Worm (Caenorhabditis elegans): ENCODE measurements around the gene grsp-2.

The grsp-2 gene

DNA sequence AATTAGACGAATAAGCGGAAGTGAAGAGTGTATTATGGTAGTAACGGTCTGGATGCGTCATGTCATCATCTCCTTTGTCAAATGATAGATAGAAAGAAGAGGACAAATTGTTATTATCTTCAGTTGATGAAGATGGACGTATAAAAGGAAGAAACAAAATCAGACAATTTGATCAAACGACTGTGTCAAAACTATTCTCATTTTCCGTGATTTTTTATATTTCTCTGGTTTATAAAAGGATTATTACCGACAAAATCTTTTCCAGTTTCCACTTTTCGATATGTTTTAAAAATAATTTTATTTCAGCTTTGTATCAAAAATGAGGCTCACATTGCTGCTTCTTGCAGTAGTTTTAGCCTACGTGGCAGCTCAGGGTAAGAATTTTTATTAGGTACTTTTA, at the start of gene grsp-2:
grsp-2 (plus strand) TSS at position 301 of the 400 bp plus-strand sequence.
- TF ChIP-seq mab-9 (GFP tag; IDR thresholded peaks at IDR 0.05) (no peak), zip-4 (GFP tag; optimal IDR thresholded peaks at IDR 0.05) (no peak), nhr-85 (tag) (peak; percentile 71), nhr-71 (tag; optimal IDR thresholded peaks at IDR 0.05) (peak; percentile 5), fkh-8 (tag; optimal IDR thresholded peaks at IDR 0.05) (no peak), lin-39 (tag; optimal IDR thresholded peaks at IDR 0.05) (no peak), pag-3 (tag; optimal IDR thresholded peaks at IDR 0.05; ENCODE audit: borderline replicate concordance, insufficient read depth) (no peak), blmp-1 (tag; optimal IDR thresholded peaks at IDR 0.05) (peak; percentile 11), nhr-237 (tag; optimal IDR thresholded peaks at IDR 0.05) (no peak), swsn-7 (tag; optimal IDR thresholded peaks at IDR 0.05) (no peak), elt-3 (tag; optimal IDR thresholded peaks at IDR 0.05) (peak in 1 of 6 experiments; percentile 1), snu-23 (GFP tag; optimal IDR thresholded peaks at IDR 0.05) (peak; percentile 2), lin-35 (GFP tag; optimal IDR thresholded peaks at IDR 0.05) (no peak), fkh-10 (GFP tag; optimal IDR thresholded peaks at IDR 0.05) (no peak), snpc-4 (tag; optimal IDR thresholded peaks at IDR 0.05) (no peak), C04F5.9 (tag; optimal IDR thresholded peaks at IDR 0.05) (no peak), nhr-84 (tag; optimal IDR thresholded peaks at IDR 0.05) (no peak)

DNA sequence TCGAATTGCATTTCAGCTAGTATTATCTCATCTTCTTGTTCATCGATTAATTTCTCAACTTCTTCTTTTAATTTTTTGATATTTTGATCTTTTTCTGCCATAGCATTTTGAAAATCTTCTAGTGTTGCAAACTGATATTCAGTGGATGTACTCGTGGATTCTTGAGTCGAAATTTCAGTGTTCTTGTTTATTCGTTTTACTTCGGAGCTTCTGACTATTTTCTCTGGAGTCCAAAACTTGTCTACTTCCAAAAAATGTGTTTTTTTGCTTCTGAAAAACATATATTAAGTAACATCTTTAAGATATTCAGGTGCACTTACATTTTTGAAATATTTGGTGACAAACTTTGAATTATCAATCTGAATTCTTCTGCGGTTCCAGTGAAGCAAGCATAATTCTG, 46.6 kb upstream of the grsp-2 start, which contains the start of gene F20C5.5:
F20C5.5 (minus strand) TSS at position 101 of the 400 bp plus-strand sequence.
- no peak for TF ChIP-seq pqm-1 (tag; optimal IDR thresholded peaks at IDR 0.05)

DNA sequence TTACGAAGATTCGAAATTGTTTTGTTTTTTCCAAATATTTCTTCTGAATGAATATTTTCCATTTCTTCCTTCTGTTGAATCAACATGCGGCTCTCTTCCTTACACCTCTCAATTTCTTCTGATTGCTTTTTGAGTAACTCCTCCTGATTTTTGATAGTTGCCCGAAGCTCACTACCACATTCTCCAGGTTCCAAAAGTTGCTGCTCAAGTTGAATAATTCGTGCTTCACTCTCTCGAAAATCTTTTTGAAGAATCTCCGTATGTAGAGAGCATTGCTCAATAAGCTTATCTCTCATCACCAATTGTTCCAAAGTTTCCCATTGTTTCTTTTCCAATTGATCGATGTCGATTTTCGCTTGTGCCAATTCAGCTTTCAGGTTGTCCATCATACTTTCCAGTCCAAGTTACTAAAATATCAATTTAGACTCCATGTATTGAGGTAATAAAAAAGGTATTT, 43.3 kb upstream of the grsp-2 start, which contains the start of gene F20C5.6:
F20C5.6 (minus strand) TSS at position 407 of the 457 bp plus-strand sequence.
- TF ChIP-seq efl-1 (optimal IDR thresholded peaks at IDR 0.05) (no peak), efl-1 (GFP tag; optimal IDR thresholded peaks at IDR 0.05 in 1 of 2) (peak in 1 of 2 experiments; percentile 26), ceh-63 (GFP tag; optimal IDR thresholded peaks at IDR 0.05) (no peak)

- TF ChIP-seq isw-1 (GFP tag; IDR thresholded peaks at IDR 0.05) (no peak), efl-1 (optimal IDR thresholded peaks at IDR 0.05) (no peak), efl-1 (GFP tag; optimal IDR thresholded peaks at IDR 0.05 in 1 of 2) (no peak), sup-37 (GFP tag; optimal IDR thresholded peaks at IDR 0.05) (no peak), fkh-10 (GFP tag; optimal IDR thresholded peaks at IDR 0.05) (no peak), mef-2 (tag; optimal IDR thresholded peaks at IDR 0.05) (no peak), dpl-1 (GFP tag; optimal IDR thresholded peaks at IDR 0.05) (no peak), lin-39 (tag; optimal IDR thresholded peaks at IDR 0.05) (no peak), nhr-71 (tag; optimal IDR thresholded peaks at IDR 0.05) (no peak), tbx-2 (tag; optimal IDR thresholded peaks at IDR 0.05) (no peak), lsy-2 (tag; optimal IDR thresholded peaks at IDR 0.05) (no peak), nhr-47 (tag; optimal IDR thresholded peaks at IDR 0.05) (no peak), nhr-20 (tag; optimal IDR thresholded peaks at IDR 0.05) (no peak)
Observed at ce11 chrIV:8778045-8778444, 38.1 kb upstream of the grsp-2 start, which contains the start of gene C33D9.6. TSS of gene C33D9.6 (minus strand) at chrIV:8778145.

- TF ChIP-seq lin-13 (GFP tag; optimal IDR thresholded peaks at IDR 0.05) (peak; percentile 39), elt-3 (tag; optimal IDR thresholded peaks at IDR 0.05) (peak in 2 of 6 experiments; percentile 35 to 56), ztf-11 (tag; optimal IDR thresholded peaks at IDR 0.05) (peak in 1 of 2 experiments; percentile 31), pag-3 (tag; optimal IDR thresholded peaks at IDR 0.05; ENCODE audit: borderline replicate concordance, insufficient read depth) (peak; percentile 78), ceh-8 (GFP tag; optimal IDR thresholded peaks at IDR 0.05) (no peak), nhr-19 (GFP tag; conservative IDR thresholded peaks at IDR 0.05) (peak; percentile 62), lsy-2 (tag; optimal IDR thresholded peaks at IDR 0.05) (peak; percentile 71 to 83), ama-1 (optimal IDR thresholded peaks at IDR 0.05) (no peak), ceh-82 (tag; optimal IDR thresholded peaks at IDR 0.05) (peak; percentile 7 to 70 (median 18)), zip-4 (GFP tag; optimal IDR thresholded peaks at IDR 0.05) (no peak), efl-3 (GFP tag; optimal IDR thresholded peaks at IDR 0.05) (no peak), xbp-1 (tag; optimal IDR thresholded peaks at IDR 0.05) (peak; percentile 61), sox-4 (tag; optimal IDR thresholded peaks at IDR 0.05) (no peak), ces-1 (GFP tag; optimal IDR thresholded peaks at IDR 0.05) (no peak), efl-1 (optimal IDR thresholded peaks at IDR 0.05) (peak; percentile 68 to 70), efl-1 (GFP tag; optimal IDR thresholded peaks at IDR 0.05 in 1 of 2) (peak; percentile 32 to 94), egl-13 (tag; optimal IDR thresholded peaks at IDR 0.05) (no peak), mdl-1 (tag; optimal IDR thresholded peaks at IDR 0.05) (peak in 1 of 2 experiments; percentile 85), nhr-47 (tag; optimal IDR thresholded peaks at IDR 0.05) (peak; percentile 68), tbx-2 (tag; optimal IDR thresholded peaks at IDR 0.05) (peak; percentile 58), snpc-4 (tag; optimal IDR thresholded peaks at IDR 0.05) (peak; percentile 23), nhr-20 (tag; optimal IDR thresholded peaks at IDR 0.05) (peak; percentile 81), ceh-63 (GFP tag; optimal IDR thresholded peaks at IDR 0.05) (no peak), C16A3.4 (tag; optimal IDR thresholded peaks at IDR 0.05) (peak; percentile 83), ceh-88 (GFP tag; IDR thresholded peaks at IDR 0.05) (no peak)
Observed at ce11 chrIV:8782172-8782571, 34.0 kb upstream of the grsp-2 start.

All from whole organism, L1 larva.